Fruit fly (Drosophila melanogaster) S2 (cell line): ENCODE measurements around the gene CG42656.

Experiments
- CG8478 ChIP-seq: fragments of >200 bp; optimal IDR thresholded peaks from 2 replicates; lab custom pipeline; 2018
- CTCF ChIP-seq, 2 experiments: fragments of >200 bp; optimal IDR thresholded peaks; 2 replicates each; lab custom pipeline; 2018

dm6 chr3R:7489902-7490301 lies 3.2 kb downstream of the CG42656 start:
- no peak for TF ChIP-seq CTCF (optimal IDR thresholded peaks at IDR 0.05; lab: Kevin White, UChicago)
- no peak for TF ChIP-seq CG8478 (lab: Kevin White, UChicago)
